Fruit fly (Drosophila melanogaster) whole organism, embryonic: ENCODE results near the gene TFAM.

Source experiments
- Atf3 ChIP-seq: fragments of 200-800 bp; sonication (Bioruptor generic); optimal IDR thresholded peaks from 3 replicates; lab custom pipeline; 2016; ENCODE audit warnings: missing biosample characterization, missing genetic modification characterization
- BEAF-32 ChIP-seq: fragments of 200-800 bp; sonication (Bioruptor generic); optimal IDR thresholded peaks from 3 replicates; lab custom pipeline; 2017; ENCODE audit warnings: missing biosample characterization, missing genetic modification characterization, mild to moderate bottlenecking, moderate library complexity, missing genetic modification reagents
- CG10431 ChIP-seq: fragments of 200-800 bp; sonication (Bioruptor generic); optimal IDR thresholded peaks from 3 replicates; lab custom pipeline; 2018; ENCODE audit warnings: missing biosample characterization, mild to moderate bottlenecking, missing genetic modification characterization
- CG1233 ChIP-seq: fragments of 200-800 bp; sonication (Bioruptor generic); optimal IDR thresholded peaks from 4 replicates; lab custom pipeline; 2018; ENCODE audit warnings: missing biosample characterization, mild to moderate bottlenecking, missing genetic modification characterization
- CG12769 ChIP-seq: fragments of 200-800 bp; sonication (Bioruptor generic); optimal IDR thresholded peaks from 2 replicates; lab custom pipeline; 2019; ENCODE audit warnings: missing biosample characterization, mild to moderate bottlenecking, missing genetic modification characterization, moderate library complexity
- CG13775 ChIP-seq: fragments of 200-800 bp; sonication (Bioruptor generic); optimal IDR thresholded peaks from 3 replicates; lab custom pipeline; 2017; ENCODE audit warnings: missing biosample characterization, mild to moderate bottlenecking, missing genetic modification characterization
- CG14710 ChIP-seq: fragments of 200-800 bp; sonication (Bioruptor generic); optimal IDR thresholded peaks from 3 replicates; lab custom pipeline; 2019; ENCODE audit warnings: missing biosample characterization, mild to moderate bottlenecking, missing genetic modification characterization, moderate library complexity
- CG14965 ChIP-seq: fragments of 200-800 bp; sonication (Bioruptor generic); optimal IDR thresholded peaks from 2 replicates; lab custom pipeline; 2016; ENCODE audit warnings: missing biosample characterization, missing genetic modification characterization, borderline replicate concordance
- CG16779 ChIP-seq: fragments of 200-800 bp; sonication (Bioruptor generic); IDR thresholded peaks from 2 replicates; pipeline ENCODE4 v1.3.6; 2022; ENCODE audit warnings: missing biosample characterization, missing genetic modification characterization
- CG16815 ChIP-seq: fragments of 200-800 bp; sonication (Bioruptor generic); optimal IDR thresholded peaks from 3 replicates; lab custom pipeline; 2017; ENCODE audit warnings: missing biosample characterization, mild to moderate bottlenecking, missing genetic modification characterization
- CG17802 ChIP-seq: fragments of 200-800 bp; sonication (Bioruptor generic); optimal IDR thresholded peaks from 2 replicates; lab custom pipeline; 2018; ENCODE audit warnings: missing biosample characterization, mild to moderate bottlenecking, missing genetic modification characterization, moderate library complexity
- CG18476 ChIP-seq: fragments of 200-800 bp; sonication (Bioruptor generic); optimal IDR thresholded peaks from 2 replicates; lab custom pipeline; 2016; ENCODE audit warnings: missing biosample characterization, mild to moderate bottlenecking, missing genetic modification characterization
- CG18764 ChIP-seq: fragments of 200-800 bp; sonication (Bioruptor generic); optimal IDR thresholded peaks from 3 replicates; lab custom pipeline; 2016; ENCODE audit warnings: missing biosample characterization, missing genetic modification characterization
- CG2120 ChIP-seq: fragments of 200-800 bp; sonication (Bioruptor generic); optimal IDR thresholded peaks from 3 replicates; lab custom pipeline; 2016; ENCODE audit warnings: missing biosample characterization, missing genetic modification characterization
- CG32767 ChIP-seq: fragments of 200-800 bp; sonication (Bioruptor generic); IDR thresholded peaks from 2 replicates; pipeline ENCODE4 v1.3.6; 2022; ENCODE audit warnings: missing biosample characterization, missing genetic modification characterization
- CG34422 ChIP-seq: fragments of 200-800 bp; sonication (Bioruptor generic); IDR thresholded peaks from 3 replicates; pipeline ENCODE4 v1.3.6; 2022; ENCODE audit warnings: missing biosample characterization, missing genetic modification characterization
- CG3995 ChIP-seq: fragments of 200-800 bp; sonication (Bioruptor generic); optimal IDR thresholded peaks from 3 replicates; lab custom pipeline; 2016; ENCODE audit warnings: missing biosample characterization, missing genetic modification characterization
- CG4282 ChIP-seq: fragments of 200-800 bp; sonication (Bioruptor generic); optimal IDR thresholded peaks from 2 replicates; lab custom pipeline; 2016; ENCODE audit warnings: missing biosample characterization, missing genetic modification characterization
- CG4360 ChIP-seq: fragments of 200-800 bp; sonication (Bioruptor generic); IDR thresholded peaks from 2 replicates; pipeline ENCODE4 v1.3.6; 2022; ENCODE audit warnings: missing biosample characterization, missing genetic modification characterization
- CG4617 ChIP-seq: fragments of 200-800 bp; sonication (Bioruptor generic); optimal IDR thresholded peaks from 3 replicates; lab custom pipeline; 2016; ENCODE audit warnings: missing biosample characterization, missing genetic modification characterization, borderline replicate concordance
- CG4730 ChIP-seq: fragments of 200-800 bp; sonication (Bioruptor generic); IDR thresholded peaks from 2 replicates; pipeline ENCODE4 v1.3.6; 2022; ENCODE audit warnings: missing biosample characterization, missing genetic modification characterization
- CG7987 ChIP-seq: fragments of 200-800 bp; sonication (Bioruptor generic); optimal IDR thresholded peaks from 2 replicates; lab custom pipeline; 2018; ENCODE audit warnings: missing biosample characterization, mild to moderate bottlenecking, missing genetic modification characterization, moderate library complexity
- Fer3 ChIP-seq: fragments of 200-800 bp; sonication (Bioruptor generic); optimal IDR thresholded peaks from 2 replicates; lab custom pipeline; 2018; ENCODE audit warnings: missing biosample characterization, mild to moderate bottlenecking, missing genetic modification characterization, moderate library complexity
- HLH4C ChIP-seq: fragments of 200-800 bp; sonication (Bioruptor generic); IDR thresholded peaks from 3 replicates; pipeline ENCODE4 v1.3.6; 2022; ENCODE audit warnings: missing biosample characterization, missing genetic modification characterization; ENCODE audit not compliant: partially characterized antibody
- HmgD ChIP-seq: fragments of 200-800 bp; sonication (Bioruptor generic); optimal IDR thresholded peaks from 3 replicates; lab custom pipeline; 2016; ENCODE audit warnings: missing biosample characterization, missing genetic modification characterization
- Hr39 ChIP-seq: fragments of >200 bp; optimal IDR thresholded peaks from 2 replicates; lab custom pipeline; 2017
- Jarid2 ChIP-seq: fragments of 200-800 bp; sonication (Bioruptor generic); optimal IDR thresholded peaks from 3 replicates; lab custom pipeline; 2017; ENCODE audit warnings: mild to moderate bottlenecking, missing biosample characterization, missing genetic modification reagents, missing genetic modification characterization
- MBD-R2 ChIP-seq: fragments of 200-800 bp; sonication (Bioruptor generic); IDR thresholded peaks from 2 replicates; pipeline ENCODE4 v1.3.6; 2022; ENCODE audit warnings: missing biosample characterization, missing genetic modification characterization
- Meics ChIP-seq: fragments of 200-800 bp; sonication (Bioruptor generic); optimal IDR thresholded peaks from 2 replicates; lab custom pipeline; 2017; ENCODE audit warnings: missing biosample characterization, mild to moderate bottlenecking, missing genetic modification characterization
- Oli ChIP-seq: fragments of 200-800 bp; sonication (Bioruptor generic); optimal IDR thresholded peaks from 2 replicates; lab custom pipeline; 2018; ENCODE audit warnings: missing biosample characterization, mild to moderate bottlenecking, missing genetic modification characterization, moderate library complexity
- Poxn ChIP-seq: fragments of 200-800 bp; sonication (Bioruptor generic); IDR thresholded peaks from 2 replicates; pipeline ENCODE4 v1.3.6; 2022; ENCODE audit warnings: missing biosample characterization, missing genetic modification characterization
- Sin3A ChIP-seq: fragments of >200 bp; optimal IDR thresholded peaks from 2 replicates; lab custom pipeline; 2018
- Six4 ChIP-seq: fragments of 200-800 bp; sonication (Bioruptor generic); optimal IDR thresholded peaks from 2 replicates; lab custom pipeline; 2016; ENCODE audit warnings: missing biosample characterization, missing genetic modification characterization
- TFAM ChIP-seq: fragments of 200-800 bp; sonication (Bioruptor generic); optimal IDR thresholded peaks from 2 replicates; lab custom pipeline; 2017; ENCODE audit warnings: missing biosample characterization, missing genetic modification characterization, inconsistent platforms
- crol ChIP-seq: fragments of 200-800 bp; sonication (Bioruptor generic); IDR thresholded peaks from 2 replicates; pipeline ENCODE4 v1.3.6; 2022; ENCODE audit warnings: missing biosample characterization, missing genetic modification characterization
- da ChIP-seq: fragments of 200-800 bp; sonication (Bioruptor generic); optimal IDR thresholded peaks from 2 replicates; lab custom pipeline; 2016; ENCODE audit warnings: missing biosample characterization, missing genetic modification characterization
- dm ChIP-seq: fragments of 200-800 bp; sonication (Bioruptor generic); optimal IDR thresholded peaks from 3 replicates; lab custom pipeline; 2016; ENCODE audit warnings: missing biosample characterization, missing genetic modification characterization
- ewg ChIP-seq: fragments of 200-800 bp; sonication (Bioruptor generic); optimal IDR thresholded peaks from 3 replicates; lab custom pipeline; 2017; ENCODE audit warnings: mild to moderate bottlenecking, missing biosample characterization, missing genetic modification reagents, missing genetic modification characterization
- ftz-f1 ChIP-seq: fragments of 200-800 bp; sonication (Bioruptor generic); optimal IDR thresholded peaks from 2 replicates; lab custom pipeline; 2016; ENCODE audit warnings: missing biosample characterization, missing genetic modification characterization
- grn ChIP-seq: fragments of 200-800 bp; sonication (Bioruptor generic); optimal IDR thresholded peaks from 3 replicates; lab custom pipeline; 2017; ENCODE audit warnings: missing biosample characterization, missing genetic modification characterization
- onecut ChIP-seq: fragments of 200-800 bp; sonication (Bioruptor generic); IDR thresholded peaks from 2 replicates; pipeline ENCODE4 v1.3.6; 2022; ENCODE audit warnings: missing biosample characterization, missing genetic modification characterization
- psq ChIP-seq: fragments of 200-800 bp; sonication (Bioruptor generic); optimal IDR thresholded peaks from 2 replicates; lab custom pipeline; 2017; ENCODE audit warnings: missing biosample characterization, missing genetic modification characterization
- stwl ChIP-seq: fragments of 200-800 bp; sonication (Bioruptor generic); optimal IDR thresholded peaks from 3 replicates; lab custom pipeline; 2018; ENCODE audit warnings: missing biosample characterization, mild to moderate bottlenecking, missing genetic modification characterization, moderate library complexity
- tgo ChIP-seq: fragments of 200-800 bp; sonication (Bioruptor generic); IDR thresholded peaks from 3 replicates; pipeline ENCODE4 v1.3.6; 2022; ENCODE audit warnings: missing biosample characterization, missing genetic modification characterization

Gene TFAM

dm6 chr3R:20621805-20622286, 45.0 kb upstream of the TFAM start, which contains the start of gene H (continued):
- TF ChIP-seq grn (GFP tag; lab: Kevin White, UChicago), result no peak
- peak; percentile 69 for TF ChIP-seq MBD-R2 (GFP tag; lab: Robert Waterston, UW)
- peak; percentile 45 for TF ChIP-seq BEAF-32 (GFP tag; lab: Kevin White, UChicago)
- no peak for TF ChIP-seq CG18476 (GFP tag; lab: Kevin White, UChicago)
- TF ChIP-seq HmgD (GFP tag; lab: Kevin White, UChicago), result no peak
- no peak for TF ChIP-seq CG2120 (GFP tag; lab: Kevin White, UChicago)
- TF ChIP-seq CG4282, result no peak
- no peak for TF ChIP-seq Meics (GFP tag; lab: Kevin White, UChicago)
- no peak for TF ChIP-seq HLH4C (GFP tag; lab: Robert Waterston, UW)
- TF ChIP-seq Jarid2 (GFP tag; lab: Kevin White, UChicago), result no peak
- TF ChIP-seq CG3995 (GFP tag; lab: Kevin White, UChicago), result peak; percentile 46
- TF ChIP-seq CG34422 (GFP tag; lab: Robert Waterston, UW), result no peak; the same call in 2 of the 3 replicates
- no peak for TF ChIP-seq Six4 (GFP tag; lab: Kevin White, UChicago)
- no peak for TF ChIP-seq Atf3 (GFP tag; lab: Kevin White, UChicago)
- no peak for TF ChIP-seq tgo (GFP tag; lab: Robert Waterston, UW)
- TF ChIP-seq da (GFP tag; lab: Kevin White, UChicago), result no peak
- TF ChIP-seq TFAM (GFP tag; lab: Kevin White, UChicago), result no peak
- no peak for TF ChIP-seq CG16815 (GFP tag; lab: Kevin White, UChicago)
- TF ChIP-seq Poxn (GFP tag; lab: Robert Waterston, UW), result no peak
- no peak for TF ChIP-seq Fer3
- no peak for TF ChIP-seq CG16779 (GFP tag; lab: Robert Waterston, UW)
- TF ChIP-seq CG17802 (tag; lab: Kevin White, UChicago), result peak; percentile 90
- no peak for TF ChIP-seq Oli
- TF ChIP-seq CG14965 (GFP tag; lab: Kevin White, UChicago), result no peak
- no peak for TF ChIP-seq crol
- no peak for TF ChIP-seq CG4730 (GFP tag; lab: Robert Waterston, UW)
- TF ChIP-seq dm (GFP tag; lab: Kevin White, UChicago), result peak; percentile 24
- TF ChIP-seq stwl (tag; lab: Kevin White, UChicago), result peak; percentile 78
- no peak for TF ChIP-seq CG7987 (GFP tag; lab: Kevin White, UChicago)
- TF ChIP-seq ewg (GFP tag; lab: Kevin White, UChicago), result no peak
- no peak for TF ChIP-seq CG32767 (GFP tag; lab: Robert Waterston, UW)
- peak; percentile 62 for TF ChIP-seq psq
- no peak for TF ChIP-seq ftz-f1 (GFP tag; lab: Kevin White, UChicago)
- TF ChIP-seq Sin3A (lab: Kevin White, UChicago), result peak; percentile 20
- no peak for TF ChIP-seq CG12769 (tag; lab: Kevin White, UChicago)
- no peak for TF ChIP-seq CG13775
- peak; percentile 91 for TF ChIP-seq CG4617
- peak; percentile 36 for TF ChIP-seq CG14710 (tag; lab: Kevin White, UChicago)
- no peak for TF ChIP-seq CG1233 (GFP tag; lab: Kevin White, UChicago)
- no peak for TF ChIP-seq CG10431 (GFP tag; lab: Kevin White, UChicago)
- TF ChIP-seq CG18764 (GFP tag; lab: Kevin White, UChicago), result no peak
- TF ChIP-seq, all 482 proteins: peak for 45

dm6 chr3R:20618947-20619346, 42.1 kb upstream of the TFAM start:
- TF ChIP-seq CG4360 (GFP tag; lab: Robert Waterston, UW) (peak; percentile 57), onecut (GFP tag; lab: Robert Waterston, UW) (no peak), Hr39 (lab: Kevin White, UChicago) (peak; percentile 18)
